Worm (Caenorhabditis elegans) whole organism, L3 larva: ENCODE measurements around the gene atln-2.

Source experiments
- ama-1 ChIP-seq: fragments of 150-350 bp; optimal IDR thresholded peaks from 2 replicates; lab custom pipeline; 2018
- elt-3 ChIP-seq, 3 experiments: fragments of 150-350 bp in 1 of 3; sonication (generic microtip) in 2 of 3; optimal IDR thresholded peaks; 2 replicates in 2 of 3; 4 replicates in 1 of 3; lab custom pipeline; 2014 to 2017; ENCODE audit warnings: missing biosample characterization in 3 of 3, missing genetic modification characterization in 3 of 3
- tbx-2 ChIP-seq: sonication (generic microtip); optimal IDR thresholded peaks from 2 replicates; lab custom pipeline; 2016; ENCODE audit warnings: mild to moderate bottlenecking, missing genetic modification characterization, missing compliant biosample characterization

DNA sequence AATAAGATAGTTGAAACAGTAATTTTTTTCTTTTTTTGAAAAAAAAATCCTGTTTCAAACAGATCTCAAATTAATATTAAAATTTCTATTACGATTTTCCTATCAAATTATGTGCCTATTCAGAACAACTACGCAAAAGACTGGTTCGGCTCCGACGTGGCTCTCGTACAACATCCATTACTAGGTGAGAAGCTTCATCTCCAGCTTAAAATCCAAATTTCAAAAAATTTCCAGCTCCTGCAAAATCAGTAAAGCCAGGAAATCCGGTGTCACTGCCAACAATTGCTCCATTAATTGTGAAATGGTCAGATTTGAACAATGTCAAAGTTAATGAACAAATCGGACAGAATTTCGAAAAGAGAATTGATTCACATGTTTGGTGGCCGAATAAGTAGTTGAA is 27.6 kb upstream of the atln-2 start:
- TF ChIP-seq elt-3 (tag; optimal IDR thresholded peaks at IDR 0.05; lab: Kevin White, UChicago) (no peak), tbx-2 (no peak), ama-1 (lab: Kevin White, UChicago) (no peak)
